Fruit fly (Drosophila melanogaster): ENCODE data around the gene DIP-gamma.

DIP-gamma gene

DNA sequence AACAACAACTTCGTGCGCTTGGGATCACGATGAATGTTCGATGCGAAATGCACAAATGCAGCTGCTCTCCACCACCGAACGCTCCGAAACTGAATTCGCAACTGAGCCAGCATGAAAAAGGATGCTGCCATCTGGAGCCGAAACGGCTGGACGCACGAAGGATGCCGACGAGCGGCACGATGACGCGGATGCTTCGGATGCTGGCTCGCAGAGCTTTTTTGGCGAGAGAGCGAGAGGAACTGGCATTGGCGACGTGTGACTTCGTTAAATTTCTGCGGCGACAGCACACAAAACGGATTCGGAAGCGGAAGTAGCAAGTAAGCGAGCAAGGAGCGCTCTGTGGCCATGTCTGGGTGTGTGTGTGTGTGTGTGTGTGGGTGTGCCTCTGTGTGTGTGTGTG, at the start of gene DIP-gamma:
DIP-gamma (minus strand) TSS at position 107 of the 400 bp plus-strand sequence.
- peak in 1 of 2 experiments; percentile 33 for TF ChIP-seq Trl (optimal IDR thresholded peaks at IDR 0.05)
- no peak for TF ChIP-seq Trl (GFP tag; optimal IDR thresholded peaks at IDR 0.05)
- TF ChIP-seq CG13894 (tag; optimal IDR thresholded peaks at IDR 0.05) = peak; percentile 24
- no peak for TF ChIP-seq lov (optimal IDR thresholded peaks at IDR 0.05)
- TF ChIP-seq lov (GFP tag; IDR thresholded peaks at IDR 0.05) = no peak
- TF ChIP-seq abd-A (tag; optimal IDR thresholded peaks at IDR 0.05) = peak; percentile 49
- TF ChIP-seq Nf-YC (tag; optimal IDR thresholded peaks at IDR 0.05) = peak; percentile 18
- TF ChIP-seq Deaf1 (tag; optimal IDR thresholded peaks at IDR 0.05) = peak; percentile 98

dm6 chr3R:29011144-29011543, 41.0 kb upstream of the DIP-gamma start:
- TF ChIP-seq sens (GFP tag) (peak; percentile 32), CG13894 (tag; optimal IDR thresholded peaks at IDR 0.05) (no peak), sc (optimal IDR thresholded peaks at IDR 0.05) (no peak), sc (GFP tag; optimal IDR thresholded peaks at IDR 0.05) (no peak), CG34422 (GFP tag; IDR thresholded peaks at IDR 0.05) (no peak), dimm (GFP tag; IDR thresholded peaks at IDR 0.05) (no peak)

- TF ChIP-seq CG18599 (GFP tag; optimal IDR thresholded peaks at IDR 0.05) (no peak), abd-A (tag; optimal IDR thresholded peaks at IDR 0.05) (peak; percentile 22), PHDP (tag; optimal IDR thresholded peaks at IDR 0.05) (no peak), Nf-YB (GFP tag; optimal IDR thresholded peaks at IDR 0.05) (no peak), hbn (GFP tag; IDR thresholded peaks at IDR 0.05; ENCODE audit: partially characterized antibody) (no peak), Ets65A (GFP tag) (peak; percentile 93), Lhr (GFP tag; optimal IDR thresholded peaks at IDR 0.05) (no peak), Gug (GFP tag; IDR thresholded peaks at IDR 0.05) (no peak), CG7556 (GFP tag; optimal IDR thresholded peaks at IDR 0.05) (no peak), Eip74EF (GFP tag; optimal IDR thresholded peaks at IDR 0.05) (no peak), Dref (GFP tag; IDR thresholded peaks at IDR 0.05) (no peak)
Measured at dm6 chr3R:29005622-29006018, 35.4 kb upstream of the DIP-gamma start.

- no peak for TF ChIP-seq CG12155 (GFP tag; optimal IDR thresholded peaks at IDR 0.05)
- 0 out of 2 replicates have a peak, but pooled peaks have one; percentile 11 for TF ChIP-seq Dref (GFP tag; IDR thresholded peaks at IDR 0.05)
- TF ChIP-seq CG4617 (GFP tag; optimal IDR thresholded peaks at IDR 0.05; ENCODE audit: borderline replicate concordance) = no peak
- no peak for TF ChIP-seq CG9817 (tag; optimal IDR thresholded peaks at IDR 0.05)
- TF ChIP-seq repo (GFP tag; optimal IDR thresholded peaks at IDR 0.05) = no peak
- TF ChIP-seq CG16813 (GFP tag; IDR thresholded peaks at IDR 0.05; ENCODE audit: partially characterized antibody) = no peak
- TF ChIP-seq CG31441 (GFP tag; IDR thresholded peaks at IDR 0.05) = peak; percentile 50; the same call in 1 of the 2 replicates
- TF ChIP-seq Doc3 (GFP tag; IDR thresholded peaks at IDR 0.05; ENCODE audit: partially characterized antibody) = no peak
- TF ChIP-seq crol (GFP tag; IDR thresholded peaks at IDR 0.05) = peak; percentile 58
- peak; percentile 31 for TF ChIP-seq Hmr (GFP tag; optimal IDR thresholded peaks at IDR 0.05)
- no peak for TF ChIP-seq cg (GFP tag; optimal IDR thresholded peaks at IDR 0.05)
- no peak for TF ChIP-seq Hr78 (GFP tag; optimal IDR thresholded peaks at IDR 0.05)
- TF ChIP-seq CG18764 (GFP tag; optimal IDR thresholded peaks at IDR 0.05) = peak; percentile 21
- no peak for TF ChIP-seq CG2202 (tag; optimal IDR thresholded peaks at IDR 0.05)
- TF ChIP-seq salm (tag; optimal IDR thresholded peaks at IDR 0.05) = no peak
- TF ChIP-seq Gsc (GFP tag; IDR thresholded peaks at IDR 0.05) = no peak
- TF ChIP-seq Hr3 (GFP tag; optimal IDR thresholded peaks at IDR 0.05) = peak; percentile 4
- TF ChIP-seq CG15696 (tag; optimal IDR thresholded peaks at IDR 0.05) = no peak
- no peak for TF ChIP-seq CG7271 (tag; optimal IDR thresholded peaks at IDR 0.05)
- peak; percentile 22 for TF ChIP-seq HHEX (GFP tag; optimal IDR thresholded peaks at IDR 0.05)
- TF ChIP-seq pum (GFP tag; optimal IDR thresholded peaks at IDR 0.05) = no peak
- no peak for TF ChIP-seq Vsx1 (GFP tag; optimal IDR thresholded peaks at IDR 0.05)
- TF ChIP-seq CG7745 (tag; optimal IDR thresholded peaks at IDR 0.05) = no peak
Measured at dm6 chr3R:29004884-29005621, 34.9 kb upstream of the DIP-gamma start.

Data from whole organism, embryonic.